Fruit fly (Drosophila melanogaster) whole organism, embryonic: ENCODE data around the gene HINT1.

Experiments
- Ada2b ChIP-seq: fragments of 200-800 bp; sonication (Bioruptor generic); IDR thresholded peaks from 2 replicates; pipeline ENCODE4 v1.3.6; 2022; ENCODE audit warnings: missing biosample characterization, missing genetic modification characterization
- BEAF-32 ChIP-seq: fragments of 200-800 bp; sonication (Bioruptor generic); optimal IDR thresholded peaks from 3 replicates; lab custom pipeline; 2017; ENCODE audit warnings: missing biosample characterization, missing genetic modification characterization, mild to moderate bottlenecking, moderate library complexity, missing genetic modification reagents
- CG1024 ChIP-seq: fragments of 200-800 bp; sonication (Bioruptor generic); IDR thresholded peaks from 2 replicates; pipeline ENCODE4 v1.3.6; 2022; ENCODE audit warnings: missing biosample characterization, missing genetic modification characterization
- CG11456 ChIP-seq: fragments of 200-800 bp; sonication (Bioruptor generic); IDR thresholded peaks from 3 replicates; pipeline ENCODE4 v1.3.6; 2022; ENCODE audit warnings: missing biosample characterization, missing genetic modification characterization
- CG12391 ChIP-seq: fragments of 200-800 bp; sonication (Bioruptor generic); optimal IDR thresholded peaks from 3 replicates; lab custom pipeline; 2018; ENCODE audit warnings: missing biosample characterization, mild to moderate bottlenecking, missing genetic modification characterization, moderate library complexity
- CG14014 ChIP-seq: fragments of 200-800 bp; sonication (Bioruptor generic); IDR thresholded peaks from 2 replicates; pipeline ENCODE4 v1.3.6; 2022; ENCODE audit warnings: missing biosample characterization, missing genetic modification characterization
- CG15269 ChIP-seq: fragments of 200-800 bp; sonication (Bioruptor generic); optimal IDR thresholded peaks from 2 replicates; lab custom pipeline; 2018; ENCODE audit warnings: missing biosample characterization, mild to moderate bottlenecking, missing genetic modification characterization, moderate library complexity
- CG15514 ChIP-seq: fragments of 200-800 bp; sonication (Bioruptor generic); optimal IDR thresholded peaks from 3 replicates; lab custom pipeline; 2017; ENCODE audit warnings: missing biosample characterization, missing genetic modification characterization, mild to moderate bottlenecking, moderate library complexity, missing genetic modification reagents
- CG1603 ChIP-seq: fragments of 200-800 bp; sonication (Bioruptor generic); optimal IDR thresholded peaks from 2 replicates; lab custom pipeline; 2019; ENCODE audit warnings: missing biosample characterization, mild to moderate bottlenecking, missing genetic modification characterization, moderate library complexity
- CG17385 ChIP-seq: fragments of 200-800 bp; sonication (Bioruptor generic); optimal IDR thresholded peaks from 3 replicates; lab custom pipeline; 2018; ENCODE audit warnings: missing biosample characterization, mild to moderate bottlenecking, missing genetic modification characterization
- CG18262 ChIP-seq: fragments of 200-800 bp; optimal IDR thresholded peaks from 3 replicates; lab custom pipeline; 2019; ENCODE audit warnings: missing biosample characterization, mild to moderate bottlenecking, missing genetic modification characterization, moderate library complexity
- CG2120 ChIP-seq: fragments of 200-800 bp; sonication (Bioruptor generic); optimal IDR thresholded peaks from 3 replicates; lab custom pipeline; 2016; ENCODE audit warnings: missing biosample characterization, missing genetic modification characterization
- CG2129 ChIP-seq: fragments of 200-800 bp; sonication (Bioruptor generic); IDR thresholded peaks from 2 replicates; pipeline ENCODE4 v1.3.6; 2022; ENCODE audit warnings: missing biosample characterization, missing genetic modification characterization; ENCODE audit not compliant: partially characterized antibody
- CG2678 ChIP-seq: fragments of 200-800 bp; sonication (Bioruptor generic); optimal IDR thresholded peaks from 3 replicates; lab custom pipeline; 2019; ENCODE audit warnings: missing biosample characterization, mild to moderate bottlenecking, missing genetic modification characterization, moderate library complexity
- CG34376 ChIP-seq: fragments of 200-800 bp; sonication (Bioruptor generic); optimal IDR thresholded peaks from 2 replicates; lab custom pipeline; 2018; ENCODE audit warnings: missing biosample characterization, mild to moderate bottlenecking, missing genetic modification characterization
- CG6683 ChIP-seq: fragments of 200-800 bp; sonication (Bioruptor generic); optimal IDR thresholded peaks from 2 replicates; lab custom pipeline; 2017; ENCODE audit warnings: missing biosample characterization, mild to moderate bottlenecking, missing genetic modification characterization, missing genetic modification reagents
- CG6689 ChIP-seq: fragments of 200-800 bp; sonication (Bioruptor generic); IDR thresholded peaks from 2 replicates; pipeline ENCODE4 v1.3.6; 2022; ENCODE audit warnings: missing biosample characterization, missing genetic modification characterization
- CG6854 ChIP-seq: fragments of 200-800 bp; sonication (Bioruptor generic); optimal IDR thresholded peaks from 3 replicates; lab custom pipeline; 2017; ENCODE audit warnings: missing biosample characterization, mild to moderate bottlenecking, missing genetic modification characterization
- CG7839 ChIP-seq: fragments of 200-800 bp; sonication (Bioruptor generic); optimal IDR thresholded peaks from 3 replicates; lab custom pipeline; 2018; ENCODE audit warnings: missing biosample characterization, mild to moderate bottlenecking, missing genetic modification characterization, moderate library complexity
- CG7987 ChIP-seq: fragments of 200-800 bp; sonication (Bioruptor generic); optimal IDR thresholded peaks from 2 replicates; lab custom pipeline; 2018; ENCODE audit warnings: missing biosample characterization, mild to moderate bottlenecking, missing genetic modification characterization, moderate library complexity
- CG9727 ChIP-seq: fragments of 200-800 bp; sonication (Bioruptor generic); optimal IDR thresholded peaks from 3 replicates; lab custom pipeline; 2017; ENCODE audit warnings: missing biosample characterization, mild to moderate bottlenecking, missing genetic modification characterization
- CTCF ChIP-seq: fragments of 200-800 bp; sonication (Bioruptor generic); optimal IDR thresholded peaks from 2 replicates; lab custom pipeline; 2017; ENCODE audit warnings: missing biosample characterization, mild to moderate bottlenecking, missing genetic modification characterization, moderate library complexity
- HLH54F ChIP-seq: fragments of 200-800 bp; sonication (Bioruptor generic); optimal IDR thresholded peaks from 3 replicates; lab custom pipeline; 2016; ENCODE audit warnings: missing biosample characterization, missing genetic modification characterization
- HmgD ChIP-seq: fragments of 200-800 bp; sonication (Bioruptor generic); optimal IDR thresholded peaks from 3 replicates; lab custom pipeline; 2016; ENCODE audit warnings: missing biosample characterization, missing genetic modification characterization
- Kr ChIP-seq: fragments of 200-800 bp; sonication (Bioruptor generic); optimal IDR thresholded peaks from 2 replicates; lab custom pipeline; 2017; ENCODE audit warnings: missing biosample characterization, mild to moderate bottlenecking, missing genetic modification characterization
- Mad ChIP-seq: fragments of 200-800 bp; sonication (Bioruptor generic); optimal IDR thresholded peaks from 2 replicates; lab custom pipeline; 2016; ENCODE audit warnings: missing biosample characterization, missing genetic modification characterization
- Med ChIP-seq: fragments of 200-800 bp; sonication (Bioruptor generic); peaks from one replicate; lab custom pipeline; 2016; ENCODE audit warnings: missing biosample characterization, missing genetic modification characterization, mild to moderate bottlenecking, inconsistent platforms, moderate library complexity
- NC2β ChIP-seq: fragments of 200-800 bp; sonication (Bioruptor generic); optimal IDR thresholded peaks from 2 replicates; lab custom pipeline; 2016; ENCODE audit warnings: missing biosample characterization, missing genetic modification characterization
- NFAT ChIP-seq: fragments of 200-800 bp; sonication (Bioruptor generic); IDR thresholded peaks from 2 replicates; pipeline ENCODE4 v1.3.6; 2022; ENCODE audit warnings: missing biosample characterization, missing genetic modification characterization
- Oaz ChIP-seq: fragments of 200-800 bp; sonication (Bioruptor generic); IDR thresholded peaks from 2 replicates; pipeline ENCODE4 v1.3.6; 2022; ENCODE audit warnings: missing biosample characterization, missing genetic modification characterization
- Side ChIP-seq: fragments of 200-800 bp; sonication (Bioruptor generic); optimal IDR thresholded peaks from 2 replicates; lab custom pipeline; 2016; ENCODE audit warnings: missing biosample characterization, missing genetic modification characterization
- Sox102F ChIP-seq: fragments of 200-800 bp; sonication (Bioruptor generic); optimal IDR thresholded peaks from 2 replicates; lab custom pipeline; 2018; ENCODE audit warnings: missing biosample characterization, mild to moderate bottlenecking, missing genetic modification characterization, moderate library complexity
- TFAM ChIP-seq: fragments of 200-800 bp; sonication (Bioruptor generic); optimal IDR thresholded peaks from 2 replicates; lab custom pipeline; 2017; ENCODE audit warnings: missing biosample characterization, missing genetic modification characterization, inconsistent platforms
- Tbp ChIP-seq: fragments of >200 bp; optimal IDR thresholded peaks from 2 replicates; lab custom pipeline; 2018; ENCODE audit warnings: missing biosample characterization, missing genetic modification characterization
- Trl ChIP-seq, 3 experiments: fragments of >200 bp in 2 of 3; fragments of 200-800 bp in 1 of 3; sonication (Bioruptor generic) in 1 of 3; optimal IDR thresholded peaks; 2 replicates in 1 of 3; 3 replicates in 2 of 3; lab custom pipeline; 2016 to 2017; ENCODE audit warnings: missing biosample characterization in 1 of 3, missing genetic modification characterization in 1 of 3
- ase ChIP-seq: fragments of 200-800 bp; sonication (Bioruptor generic); IDR thresholded peaks from 3 replicates; pipeline ENCODE4 v1.3.6; 2022; ENCODE audit warnings: missing biosample characterization, missing genetic modification characterization
- az2 ChIP-seq: fragments of 200-800 bp; sonication (Bioruptor generic); optimal IDR thresholded peaks from 3 replicates; lab custom pipeline; 2016; ENCODE audit warnings: missing biosample characterization, missing genetic modification characterization
- caup ChIP-seq: fragments of 200-800 bp; sonication (Bioruptor generic); optimal IDR thresholded peaks from 3 replicates; lab custom pipeline; 2017; ENCODE audit warnings: missing biosample characterization, mild to moderate bottlenecking, missing genetic modification characterization, moderate library complexity; ENCODE audit not compliant: severe bottlenecking
- chn ChIP-seq: fragments of 200-800 bp; sonication (Bioruptor generic); optimal IDR thresholded peaks from 2 replicates; lab custom pipeline; 2016; ENCODE audit warnings: missing biosample characterization, missing genetic modification characterization
- ci ChIP-seq: fragments of 200-800 bp; sonication (Bioruptor generic); IDR thresholded peaks from 3 replicates; pipeline ENCODE4 v1.3.6; 2022; ENCODE audit warnings: missing biosample characterization, missing genetic modification characterization
- crp ChIP-seq, 2 experiments: fragments of 200-800 bp; sonication (Bioruptor generic); optimal IDR thresholded peaks; 2 replicates in 1 of 2; 3 replicates in 1 of 2; lab custom pipeline; 2017; ENCODE audit warnings: missing biosample characterization in 2 of 2, missing genetic modification characterization in 2 of 2, mild to moderate bottlenecking in 1 of 2, moderate library complexity in 1 of 2
- klu ChIP-seq: fragments of 200-800 bp; sonication (Bioruptor generic); IDR thresholded peaks from 2 replicates; pipeline ENCODE4 v1.3.6; 2022; ENCODE audit warnings: missing biosample characterization, missing genetic modification characterization
- knrl ChIP-seq: fragments of 200-800 bp; sonication (Bioruptor generic); IDR thresholded peaks from 3 replicates; pipeline ENCODE4 v1.3.6; 2022; ENCODE audit warnings: missing biosample characterization, missing genetic modification characterization; ENCODE audit not compliant: partially characterized antibody
- schlank ChIP-seq: fragments of 200-800 bp; sonication (Bioruptor generic); optimal IDR thresholded peaks from 2 replicates; lab custom pipeline; 2018; ENCODE audit warnings: missing biosample characterization, mild to moderate bottlenecking, missing genetic modification characterization
- sima ChIP-seq: fragments of 200-800 bp; sonication (Bioruptor generic); optimal IDR thresholded peaks from 2 replicates; lab custom pipeline; 2016; ENCODE audit warnings: missing biosample characterization, missing genetic modification characterization
- so ChIP-seq: fragments of 200-800 bp; sonication (Bioruptor generic); IDR thresholded peaks from 3 replicates; pipeline ENCODE4 v1.3.6; 2022; ENCODE audit warnings: missing biosample characterization, missing genetic modification characterization
- sqz ChIP-seq: fragments of 200-800 bp; sonication (Bioruptor generic); optimal IDR thresholded peaks from 3 replicates; lab custom pipeline; 2018; ENCODE audit warnings: missing biosample characterization, mild to moderate bottlenecking, missing genetic modification characterization
- sug ChIP-seq: fragments of 200-800 bp; optimal IDR thresholded peaks from 2 replicates; lab custom pipeline; 2019; ENCODE audit warnings: missing biosample characterization, mild to moderate bottlenecking, missing genetic modification characterization, moderate library complexity
- trh ChIP-seq: fragments of 200-800 bp; sonication (Bioruptor generic); optimal IDR thresholded peaks from 2 replicates; lab custom pipeline; 2016; ENCODE audit warnings: missing biosample characterization, missing genetic modification characterization
- zfh1 ChIP-seq: fragments of 200-800 bp; sonication (Bioruptor generic); IDR thresholded peaks from 3 replicates; pipeline ENCODE4 v1.3.6; 2022; ENCODE audit warnings: missing biosample characterization, missing genetic modification characterization

The HINT1 gene

DNA sequence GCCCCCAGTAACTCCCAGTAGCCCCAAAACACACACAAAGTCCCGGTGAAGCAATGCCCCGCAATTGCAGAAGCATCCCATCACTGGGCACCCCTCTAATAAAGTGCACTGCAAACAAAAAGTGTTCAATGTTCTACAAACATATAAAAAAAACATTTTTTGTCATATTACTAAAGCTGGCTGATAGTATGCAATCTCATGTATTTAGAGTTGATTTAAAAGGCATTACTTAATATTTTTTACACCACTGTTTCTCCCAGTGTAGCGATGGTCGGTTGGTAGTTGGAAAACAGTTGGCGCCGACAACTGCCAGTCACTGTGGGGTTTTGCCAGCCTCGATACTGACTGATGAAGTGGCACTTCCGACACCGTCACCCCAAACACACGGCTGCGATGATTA is 49.6 kb upstream of the HINT1 start (continued):
- TF ChIP-seq HLH54F (peak; percentile 9), CG14014 (GFP tag; lab: Robert Waterston, UW) (peak; percentile 44; the same call in 1 of the 2 replicates), CG15269 (tag; lab: Kevin White, UChicago) (peak; percentile 42), CG9727 (peak; percentile 11), Ada2b (GFP tag; lab: Robert Waterston, UW) (peak; percentile 33; the same call in 1 of the 2 replicates), schlank (no peak), Sox102F (GFP tag; lab: Kevin White, UChicago) (peak; percentile 27), CTCF (no peak), CG2120 (peak; percentile 60), sug (no peak), sqz (GFP tag; lab: Kevin White, UChicago) (no peak), so (no peak), CG12391 (tag; lab: Kevin White, UChicago) (peak; percentile 15), CG17385 (GFP tag; lab: Kevin White, UChicago) (peak; percentile 14), ase (GFP tag; lab: Robert Waterston, UW) (0 out of 3 replicates have a peak, but pooled peaks have one; percentile 38), crp (GFP tag; optimal IDR thresholded peaks at IDR 0.05; lab: Kevin White, UChicago) (no peak), HmgD (GFP tag; lab: Kevin White, UChicago) (no peak), CG15514 (GFP tag; lab: Kevin White, UChicago) (peak; percentile 10), CG11456 (GFP tag; lab: Robert Waterston, UW) (peak; percentile 43; the same call in 1 of the 3 replicates), NFAT (GFP tag; lab: Robert Waterston, UW) (no peak), caup (peak; percentile 10), CG6689 (GFP tag; lab: Robert Waterston, UW) (peak; percentile 47; the same call in 1 of the 2 replicates), CG2678 (tag; lab: Kevin White, UChicago) (peak; percentile 29), Oaz (GFP tag; lab: Robert Waterston, UW) (0 out of 2 replicates have a peak, but pooled peaks have one; percentile 40)
- TF ChIP-seq, all 482 proteins: peak for 68

- TF ChIP-seq caup (no peak), TFAM (GFP tag; lab: Kevin White, UChicago) (no peak), CG7839 (tag; lab: Kevin White, UChicago) (peak; percentile 33), klu (GFP tag; lab: Robert Waterston, UW) (no peak), CG2129 (GFP tag; lab: Robert Waterston, UW) (no peak), BEAF-32 (GFP tag; lab: Kevin White, UChicago) (no peak), CG1603 (tag; lab: Kevin White, UChicago) (peak; percentile 53), CG6854 (GFP tag; lab: Kevin White, UChicago) (no peak), chn (GFP tag; lab: Kevin White, UChicago) (no peak), CG7987 (GFP tag; lab: Kevin White, UChicago) (no peak), Trl (optimal IDR thresholded peaks at IDR 0.05; lab: Kevin White, UChicago) (no peak), Trl (GFP tag; optimal IDR thresholded peaks at IDR 0.05; lab: Kevin White, UChicago) (no peak), Kr (no peak), CG14014 (GFP tag; lab: Robert Waterston, UW) (peak; percentile 33; the same call in 1 of the 2 replicates), zfh1 (GFP tag; lab: Robert Waterston, UW) (no peak), ci (GFP tag; lab: Robert Waterston, UW) (0 out of 3 replicates have a peak, but pooled peaks have one; percentile 53), NC2β (GFP tag; lab: Kevin White, UChicago) (no peak), sima (GFP tag; lab: Kevin White, UChicago) (no peak), Side (GFP tag; lab: Kevin White, UChicago) (no peak), Tbp (GFP tag; lab: Kevin White, UChicago) (no peak), CG18262 (tag; lab: Kevin White, UChicago) (no peak), CG34376 (no peak), CG6689 (GFP tag; lab: Robert Waterston, UW) (0 out of 2 replicates have a peak, but pooled peaks have one; percentile 18), az2 (no peak), CG6683 (no peak), knrl (GFP tag; lab: Robert Waterston, UW) (no peak), Mad (GFP tag; lab: Kevin White, UChicago) (no peak), Med (peak; percentile 82), trh (GFP tag; lab: Kevin White, UChicago) (no peak), CG1024 (GFP tag; lab: Robert Waterston, UW) (0 out of 2 replicates have a peak, but pooled peaks have one; percentile 19)
These were observed 48.6 kb upstream of the HINT1 start for dm6 chr2L:2721317-2721716.
